Fruit fly (Drosophila melanogaster) whole organism, embryonic: ENCODE results near the gene Ser.

Experiments
- CG16863 ChIP-seq: fragments of 200-800 bp; sonication (Bioruptor generic); optimal IDR thresholded peaks from 3 replicates; lab custom pipeline; 2016; ENCODE audit warnings: missing biosample characterization, missing genetic modification characterization
- salm ChIP-seq: fragments of 200-800 bp; sonication (Bioruptor generic); optimal IDR thresholded peaks from 2 replicates; lab custom pipeline; 2018; ENCODE audit warnings: missing biosample characterization, mild to moderate bottlenecking, missing genetic modification characterization

- TF ChIP-seq salm (tag; lab: Kevin White, UChicago), result no peak
- TF ChIP-seq CG16863 (GFP tag; lab: Kevin White, UChicago), result no peak
Observed at dm6 chr3R:27134728-27135361, 59.2 kb downstream of the Ser start.
